Fruit fly (Drosophila melanogaster): ENCODE measurements around the gene CG4186.
A peak's percentile ranks its signal among the peaks of the same experiment; 100 is the strongest.

CG4186 gene

dm6 chr3L:20737346-20737745 is 32.0 kb upstream of the CG4186 start:
- no peak for TF ChIP-seq ab (GFP tag; optimal IDR thresholded peaks at IDR 0.05)
- TF ChIP-seq dmrt11E (tag; optimal IDR thresholded peaks at IDR 0.05), result peak; percentile 38
- peak; percentile 25 for TF ChIP-seq CG15696 (tag; optimal IDR thresholded peaks at IDR 0.05)
- no peak for TF ChIP-seq so (GFP tag; IDR thresholded peaks at IDR 0.05)
- TF ChIP-seq bsh (GFP tag; optimal IDR thresholded peaks at IDR 0.05), result peak in 1 of 2 experiments; percentile 36
- TF ChIP-seq gem (tag; optimal IDR thresholded peaks at IDR 0.05), result peak; percentile 5
- TF ChIP-seq Hmr (GFP tag; optimal IDR thresholded peaks at IDR 0.05), result no peak
- TF ChIP-seq Mad (GFP tag; optimal IDR thresholded peaks at IDR 0.05), result no peak
- no peak for TF ChIP-seq Bgb (GFP tag; IDR thresholded peaks at IDR 0.05; ENCODE audit: partially characterized antibody)
- no peak for TF ChIP-seq CG17612 (GFP tag; IDR thresholded peaks at IDR 0.05)
- peak; percentile 25 for TF ChIP-seq sens (GFP tag)
- TF ChIP-seq Med (GFP tag), result peak; percentile 40
- TF ChIP-seq Hey (tag; optimal IDR thresholded peaks at IDR 0.05), result no peak
- peak; percentile 5 for TF ChIP-seq CG15479 (GFP tag; optimal IDR thresholded peaks at IDR 0.05)
- peak; percentile 15 for TF ChIP-seq CG1603 (tag; optimal IDR thresholded peaks at IDR 0.05)
- TF ChIP-seq CG9727 (GFP tag; optimal IDR thresholded peaks at IDR 0.05), result peak; percentile 14
- no peak for TF ChIP-seq peb (GFP tag; IDR thresholded peaks at IDR 0.05)
- TF ChIP-seq CG2202 (tag; optimal IDR thresholded peaks at IDR 0.05), result peak; percentile 11
- TF ChIP-seq gt (GFP tag; IDR thresholded peaks at IDR 0.05), result no peak

- no peak for TF ChIP-seq CG1024 (GFP tag; IDR thresholded peaks at IDR 0.05)
- no peak for TF ChIP-seq klu (GFP tag; IDR thresholded peaks at IDR 0.05)
- TF ChIP-seq CG31441 (GFP tag; IDR thresholded peaks at IDR 0.05), result no peak
- no peak for TF ChIP-seq CG8478 (optimal IDR thresholded peaks at IDR 0.05)
- TF ChIP-seq Hr39 (optimal IDR thresholded peaks at IDR 0.05), result no peak
- no peak for TF ChIP-seq CG18262 (tag; optimal IDR thresholded peaks at IDR 0.05)
- no peak for TF ChIP-seq lola (GFP tag; optimal IDR thresholded peaks at IDR 0.05)
- TF ChIP-seq sob (GFP tag; IDR thresholded peaks at IDR 0.05), result no peak
- TF ChIP-seq Ets65A (GFP tag), result peak; percentile 70
- peak; percentile 16 for TF ChIP-seq dmrt99B (tag; optimal IDR thresholded peaks at IDR 0.05)
- peak; percentile 25 for TF ChIP-seq gem (tag; optimal IDR thresholded peaks at IDR 0.05)
- TF ChIP-seq CG10366 (GFP tag; IDR thresholded peaks at IDR 0.05), result no peak
- peak; percentile 0 for TF ChIP-seq CG2678 (tag; optimal IDR thresholded peaks at IDR 0.05)
- peak; percentile 9 for TF ChIP-seq CG7839 (tag; optimal IDR thresholded peaks at IDR 0.05)
Measured at dm6 chr3L:20739414-20739813, 30.0 kb upstream of the CG4186 start, which contains the start of gene Gr77a. Gene Gr77a, minus strand, starts transcription at chr3L:20739430.

dm6 chr3L:20747299-20747925 is 22.0 kb upstream of the CG4186 start:
- TF ChIP-seq E2f2 (GFP tag; IDR thresholded peaks at IDR 0.05) (no peak), crp (GFP tag; optimal IDR thresholded peaks at IDR 0.05) (no peak), gem (tag; optimal IDR thresholded peaks at IDR 0.05) (peak; percentile 50), Pdp1 (GFP tag; optimal IDR thresholded peaks at IDR 0.05) (peak in 1 of 2 experiments; percentile 1), CG17612 (GFP tag; IDR thresholded peaks at IDR 0.05) (no peak), ind (GFP tag; optimal IDR thresholded peaks at IDR 0.05) (peak; percentile 9), CG4707 (GFP tag; optimal IDR thresholded peaks at IDR 0.05) (no peak), Blimp-1 (GFP tag; optimal IDR thresholded peaks at IDR 0.05) (peak; percentile 1), CG7839 (tag; optimal IDR thresholded peaks at IDR 0.05) (peak; percentile 44), Sox100B (GFP tag; optimal IDR thresholded peaks at IDR 0.05) (peak; percentile 12), CG4617 (GFP tag; optimal IDR thresholded peaks at IDR 0.05; ENCODE audit: borderline replicate concordance) (no peak), Oli (tag; optimal IDR thresholded peaks at IDR 0.05) (peak; percentile 33), CG10209 (GFP tag; optimal IDR thresholded peaks at IDR 0.05) (peak; percentile 2), cas (GFP tag; IDR thresholded peaks at IDR 0.05) (no peak), vfl (GFP tag; optimal IDR thresholded peaks at IDR 0.05) (no peak), Hr51 (GFP tag; optimal IDR thresholded peaks at IDR 0.05) (peak in 1 of 2 experiments; percentile 47), CG12769 (tag; optimal IDR thresholded peaks at IDR 0.05) (peak; percentile 21), wek (GFP tag; optimal IDR thresholded peaks at IDR 0.05) (no peak), CG31388 (GFP tag; optimal IDR thresholded peaks at IDR 0.05) (no peak)
